Fruit fly (Drosophila melanogaster) whole organism, embryonic: ENCODE measurements around the gene CtsF.

Experiments used
- ATbp ChIP-seq: fragments of 200-800 bp; sonication (Bioruptor generic); optimal IDR thresholded peaks from 2 replicates; lab custom pipeline; 2017; ENCODE audit warnings: missing biosample characterization, mild to moderate bottlenecking, missing genetic modification characterization, missing genetic modification reagents
- Antp ChIP-seq: fragments of 200-800 bp; sonication (Bioruptor generic); optimal IDR thresholded peaks from 3 replicates; lab custom pipeline; 2016; ENCODE audit warnings: missing biosample characterization, missing genetic modification characterization
- Asciz ChIP-seq: fragments of 200-800 bp; sonication (Bioruptor generic); optimal IDR thresholded peaks from 2 replicates; lab custom pipeline; 2017; ENCODE audit warnings: missing biosample characterization, mild to moderate bottlenecking, missing genetic modification characterization, missing genetic modification reagents
- CG1024 ChIP-seq: fragments of 200-800 bp; sonication (Bioruptor generic); IDR thresholded peaks from 2 replicates; pipeline ENCODE4 v1.3.6; 2022; ENCODE audit warnings: missing biosample characterization, missing genetic modification characterization
- CG10979 ChIP-seq: fragments of 200-800 bp; sonication (Bioruptor generic); optimal IDR thresholded peaks from 2 replicates; lab custom pipeline; 2018; ENCODE audit warnings: missing biosample characterization, mild to moderate bottlenecking, missing genetic modification characterization, moderate library complexity
- CG12219 ChIP-seq: fragments of 200-800 bp; sonication (Bioruptor generic); optimal IDR thresholded peaks from 3 replicates; lab custom pipeline; 2018; ENCODE audit warnings: missing biosample characterization, mild to moderate bottlenecking, missing genetic modification characterization
- CG12769 ChIP-seq: fragments of 200-800 bp; sonication (Bioruptor generic); optimal IDR thresholded peaks from 2 replicates; lab custom pipeline; 2019; ENCODE audit warnings: missing biosample characterization, mild to moderate bottlenecking, missing genetic modification characterization, moderate library complexity
- CG15601 ChIP-seq: fragments of 200-800 bp; sonication (Bioruptor generic); optimal IDR thresholded peaks from 3 replicates; lab custom pipeline; 2019; ENCODE audit warnings: missing biosample characterization, mild to moderate bottlenecking, missing genetic modification characterization, moderate library complexity
- CG17328 ChIP-seq: fragments of 200-800 bp; sonication (Bioruptor generic); IDR thresholded peaks from 2 replicates; pipeline ENCODE4 v1.3.6; 2022; ENCODE audit warnings: missing biosample characterization, missing genetic modification characterization
- CG2712 ChIP-seq: fragments of 200-800 bp; optimal IDR thresholded peaks from 3 replicates; lab custom pipeline; 2019; ENCODE audit warnings: missing biosample characterization, mild to moderate bottlenecking, missing genetic modification characterization, moderate library complexity
- CG43689 ChIP-seq: fragments of 200-800 bp; sonication (Bioruptor generic); IDR thresholded peaks from 2 replicates; pipeline ENCODE4 v1.3.6; 2022; ENCODE audit warnings: missing biosample characterization, missing genetic modification characterization
- CG5245 ChIP-seq: fragments of 200-800 bp; sonication (Bioruptor generic); optimal IDR thresholded peaks from 3 replicates; lab custom pipeline; 2016; ENCODE audit warnings: missing biosample characterization, missing genetic modification characterization
- CG5953 ChIP-seq: fragments of 200-800 bp; sonication (Bioruptor generic); IDR thresholded peaks from 2 replicates; pipeline ENCODE4 v1.3.6; 2022; ENCODE audit warnings: missing biosample characterization, missing genetic modification characterization
- CG6654 ChIP-seq: fragments of 200-800 bp; sonication (Bioruptor generic); optimal IDR thresholded peaks from 2 replicates; lab custom pipeline; 2017; ENCODE audit warnings: missing biosample characterization, mild to moderate bottlenecking, missing genetic modification characterization
- CG6689 ChIP-seq: fragments of 200-800 bp; sonication (Bioruptor generic); IDR thresholded peaks from 2 replicates; pipeline ENCODE4 v1.3.6; 2022; ENCODE audit warnings: missing biosample characterization, missing genetic modification characterization
- CG8290 ChIP-seq, 3 experiments: fragments of 200-800 bp; sonication (Bioruptor generic); optimal IDR thresholded peaks; 2 replicates each; lab custom pipeline; 2016 to 2019; ENCODE audit warnings: missing biosample characterization in 3 of 3, missing genetic modification characterization in 3 of 3, mild to moderate bottlenecking in 2 of 3, moderate library complexity in 1 of 3
- CG8924 ChIP-seq: fragments of 200-800 bp; optimal IDR thresholded peaks from 3 replicates; lab custom pipeline; 2019; ENCODE audit warnings: missing biosample characterization, mild to moderate bottlenecking, missing genetic modification characterization, moderate library complexity
- CG9609 ChIP-seq: fragments of 200-800 bp; sonication (Bioruptor generic); optimal IDR thresholded peaks from 3 replicates; lab custom pipeline; 2016; ENCODE audit warnings: missing biosample characterization, missing genetic modification characterization
- CoRest ChIP-seq: fragments of 200-800 bp; sonication (Bioruptor generic); optimal IDR thresholded peaks from 3 replicates; lab custom pipeline; 2018; ENCODE audit warnings: missing biosample characterization, mild to moderate bottlenecking, missing genetic modification characterization, moderate library complexity
- Hsf ChIP-seq: fragments of 200-800 bp; sonication (Bioruptor generic); optimal IDR thresholded peaks from 3 replicates; lab custom pipeline; 2016; ENCODE audit warnings: missing biosample characterization, missing genetic modification characterization
- Mad ChIP-seq: fragments of 200-800 bp; sonication (Bioruptor generic); optimal IDR thresholded peaks from 2 replicates; lab custom pipeline; 2016; ENCODE audit warnings: missing biosample characterization, missing genetic modification characterization
- Ptx1 ChIP-seq: fragments of 200-800 bp; sonication (Bioruptor generic); IDR thresholded peaks from 2 replicates; pipeline ENCODE4 v1.3.6; 2022; ENCODE audit warnings: missing biosample characterization, missing genetic modification characterization
- Sox100B ChIP-seq: fragments of 200-800 bp; sonication (Bioruptor generic); optimal IDR thresholded peaks from 3 replicates; lab custom pipeline; 2018; ENCODE audit warnings: missing biosample characterization, mild to moderate bottlenecking, missing genetic modification characterization
- Tbp ChIP-seq: fragments of >200 bp; optimal IDR thresholded peaks from 2 replicates; lab custom pipeline; 2018; ENCODE audit warnings: missing biosample characterization, missing genetic modification characterization
- Xrp1 ChIP-seq: fragments of 200-800 bp; sonication (Bioruptor generic); IDR thresholded peaks from 2 replicates; pipeline ENCODE4 v1.3.6; 2022; ENCODE audit warnings: missing biosample characterization, missing genetic modification characterization
- YL-1 ChIP-seq: fragments of 200-800 bp; sonication (Bioruptor generic); optimal IDR thresholded peaks from 3 replicates; lab custom pipeline; 2017; ENCODE audit warnings: missing biosample characterization, mild to moderate bottlenecking, missing genetic modification characterization
- chif ChIP-seq, 2 experiments: fragments of 200-800 bp; sonication (Bioruptor generic); optimal IDR thresholded peaks; 3 replicates each; lab custom pipeline; 2016; ENCODE audit warnings: missing biosample characterization in 2 of 2, missing genetic modification characterization in 2 of 2
- ci ChIP-seq: fragments of 200-800 bp; sonication (Bioruptor generic); IDR thresholded peaks from 3 replicates; pipeline ENCODE4 v1.3.6; 2022; ENCODE audit warnings: missing biosample characterization, missing genetic modification characterization
- danr ChIP-seq: fragments of 200-800 bp; sonication (Bioruptor generic); IDR thresholded peaks from 2 replicates; pipeline ENCODE4 v1.3.6; 2022; ENCODE audit warnings: missing biosample characterization, missing genetic modification characterization
- dmrt11E ChIP-seq: fragments of 200-800 bp; sonication (Bioruptor generic); optimal IDR thresholded peaks from 3 replicates; lab custom pipeline; 2018; ENCODE audit warnings: missing biosample characterization, mild to moderate bottlenecking, missing genetic modification characterization, moderate library complexity
- esg ChIP-seq: fragments of 200-800 bp; sonication (Bioruptor generic); conservative IDR thresholded peaks from 2 replicates; pipeline ENCODE4 v1.3.6; 2022; ENCODE audit warnings: missing biosample characterization, missing genetic modification characterization
- exex ChIP-seq: fragments of 200-800 bp; sonication (Bioruptor generic); optimal IDR thresholded peaks from 4 replicates; lab custom pipeline; 2018; ENCODE audit warnings: missing biosample characterization, mild to moderate bottlenecking, missing genetic modification characterization, moderate library complexity
- fd64A ChIP-seq: fragments of 200-800 bp; sonication (Bioruptor generic); optimal IDR thresholded peaks from 3 replicates; lab custom pipeline; 2018; ENCODE audit warnings: missing biosample characterization, mild to moderate bottlenecking, missing genetic modification characterization
- fru ChIP-seq: fragments of >200 bp; optimal IDR thresholded peaks from 2 replicates; lab custom pipeline; 2017
- ftz-f1 ChIP-seq: fragments of 200-800 bp; sonication (Bioruptor generic); optimal IDR thresholded peaks from 2 replicates; lab custom pipeline; 2016; ENCODE audit warnings: missing biosample characterization, missing genetic modification characterization
- gce ChIP-seq: fragments of 200-800 bp; sonication (Bioruptor generic); IDR thresholded peaks from 3 replicates; pipeline ENCODE4 v1.3.6; 2022; ENCODE audit warnings: missing biosample characterization, missing genetic modification characterization
- hkb ChIP-seq, 2 experiments: fragments of 200-800 bp in 1 of 2; fragments of >200 bp in 1 of 2; sonication (Bioruptor generic) in 1 of 2; IDR thresholded peaks in 1 of 2; optimal IDR thresholded peaks in 1 of 2; 2 replicates each; pipeline versions ENCODE4 v1.3.6 to Lab custom; 2017 to 2022; ENCODE audit warnings: missing biosample characterization in 1 of 2, missing genetic modification characterization in 1 of 2
- jing ChIP-seq: fragments of 200-800 bp; sonication (Bioruptor generic); optimal IDR thresholded peaks from 2 replicates; lab custom pipeline; 2018; ENCODE audit warnings: missing biosample characterization, mild to moderate bottlenecking, missing genetic modification characterization
- ken ChIP-seq: fragments of 200-800 bp; sonication (Bioruptor generic); IDR thresholded peaks from 3 replicates; pipeline ENCODE4 v1.3.6; 2022; ENCODE audit warnings: missing biosample characterization, missing genetic modification characterization
- lmd ChIP-seq: fragments of 200-800 bp; sonication (Bioruptor generic); IDR thresholded peaks from 2 replicates; pipeline ENCODE4 v1.3.6; 2022; ENCODE audit warnings: missing biosample characterization, missing genetic modification characterization
- lola ChIP-seq, 3 experiments: fragments of >200 bp in 2 of 3; fragments of 200-800 bp in 1 of 3; sonication (Bioruptor generic) in 1 of 3; optimal IDR thresholded peaks; 2 replicates each; lab custom pipeline; 2017 to 2019; ENCODE audit warnings: missing biosample characterization in 3 of 3, missing genetic modification characterization in 3 of 3, mild to moderate bottlenecking in 1 of 3, moderate library complexity in 1 of 3
- nmo ChIP-seq: fragments of 200-800 bp; sonication (Bioruptor generic); optimal IDR thresholded peaks from 2 replicates; lab custom pipeline; 2018; ENCODE audit warnings: missing biosample characterization, mild to moderate bottlenecking, missing genetic modification characterization, moderate library complexity
- nom ChIP-seq: fragments of 200-800 bp; sonication (Bioruptor generic); optimal IDR thresholded peaks from 2 replicates; lab custom pipeline; 2017; ENCODE audit warnings: missing biosample characterization, missing genetic modification characterization, mild to moderate bottlenecking, moderate library complexity, missing genetic modification reagents
- otp ChIP-seq: fragments of 200-800 bp; sonication (Bioruptor generic); IDR thresholded peaks from 3 replicates; pipeline ENCODE4, ENCODE4 v1.3.6; 2022; ENCODE audit warnings: missing biosample characterization, missing genetic modification characterization
- sens-2 ChIP-seq: fragments of 200-800 bp; sonication (Bioruptor generic); IDR thresholded peaks from 2 replicates; pipeline ENCODE4 v1.3.6; 2022; ENCODE audit warnings: missing biosample characterization, missing genetic modification characterization
- sisA ChIP-seq: fragments of 200-800 bp; sonication (Bioruptor generic); IDR thresholded peaks from 2 replicates; pipeline ENCODE4 v1.3.6; 2022; ENCODE audit warnings: missing biosample characterization, missing genetic modification characterization
- stc ChIP-seq: fragments of 200-800 bp; sonication (Bioruptor generic); IDR thresholded peaks from 2 replicates; pipeline ENCODE4 v1.3.6; 2022; ENCODE audit warnings: missing biosample characterization, missing genetic modification characterization
- tap ChIP-seq: fragments of 200-800 bp; optimal IDR thresholded peaks from 3 replicates; lab custom pipeline; 2019; ENCODE audit warnings: missing biosample characterization, mild to moderate bottlenecking, missing genetic modification characterization, moderate library complexity
- zen ChIP-seq: fragments of 200-800 bp; sonication (Bioruptor generic); optimal IDR thresholded peaks from 3 replicates; lab custom pipeline; 2018; ENCODE audit warnings: missing biosample characterization, mild to moderate bottlenecking, missing genetic modification characterization, moderate library complexity

The CtsF gene

DNA sequence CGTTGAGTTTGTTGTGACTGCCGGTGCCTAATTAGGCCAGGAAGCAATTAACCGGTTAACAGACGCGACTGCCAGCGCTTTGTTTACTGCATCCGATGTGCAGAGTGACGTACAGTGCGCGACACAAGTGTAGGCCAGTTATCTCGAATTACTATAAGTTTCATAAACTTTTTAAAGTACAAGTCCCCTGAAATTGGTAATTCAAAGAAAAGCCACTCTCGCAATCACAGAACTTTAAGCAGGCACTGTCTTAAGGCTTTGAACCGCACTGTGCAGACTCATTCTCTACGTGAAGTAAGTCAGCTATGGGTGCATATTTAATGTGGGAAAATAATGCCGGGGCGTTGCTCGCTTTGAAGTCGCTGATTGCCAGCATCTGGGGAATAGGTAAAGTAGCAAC lies 42.1 kb downstream of the CtsF start (continued):
- TF ChIP-seq dmrt11E (tag; lab: Kevin White, UChicago) (peak; percentile 32), CG12769 (tag; lab: Kevin White, UChicago) (peak; percentile 10), CG17328 (GFP tag; lab: Robert Waterston, UW) (peak; percentile 62), stc (GFP tag; lab: Robert Waterston, UW) (0 out of 2 replicates have a peak, but pooled peaks have one; percentile 26), ci (peak; percentile 80), CG5245 (GFP tag; lab: Kevin White, UChicago) (peak; percentile 20), jing (GFP tag; lab: Kevin White, UChicago) (peak; percentile 19), CG9609 (peak; percentile 21), nmo (GFP tag; lab: Kevin White, UChicago) (peak; percentile 40), sisA (GFP tag; lab: Robert Waterston, UW) (peak; percentile 65), ATbp (peak; percentile 65), CG6654 (GFP tag; lab: Kevin White, UChicago) (peak; percentile 12), hkb (optimal IDR thresholded peaks at IDR 0.05; lab: Kevin White, UChicago) (no peak), hkb (GFP tag; IDR thresholded peaks at IDR 0.05; lab: Robert Waterston, UW) (peak; percentile 55), CG43689 (GFP tag; lab: Robert Waterston, UW) (no peak), zen (tag; lab: Kevin White, UChicago) (peak; percentile 14), CG12219 (peak; percentile 11), fd64A (GFP tag; lab: Kevin White, UChicago) (peak; percentile 28), ken (GFP tag; lab: Robert Waterston, UW) (0 out of 3 replicates have a peak, but pooled peaks have one; percentile 27), danr (GFP tag; lab: Robert Waterston, UW) (0 out of 2 replicates have a peak, but pooled peaks have one; percentile 34), CG1024 (GFP tag; lab: Robert Waterston, UW) (peak; percentile 56; the same call in 1 of the 2 replicates), CG10979 (peak; percentile 63), chif (GFP tag; optimal IDR thresholded peaks at IDR 0.05; lab: Kevin White, UChicago) (peak in 1 of 2 experiments; percentile 55), CG15601 (tag; lab: Kevin White, UChicago) (peak; percentile 7), tap (tag; lab: Kevin White, UChicago) (peak; percentile 40), Sox100B (peak; percentile 8), nom (GFP tag; lab: Kevin White, UChicago) (peak; percentile 59), CG8924 (tag; lab: Kevin White, UChicago) (peak; percentile 15), lola (GFP tag; optimal IDR thresholded peaks at IDR 0.05; lab: Kevin White, UChicago) (peak in 1 of 3 experiments; percentile 9), Mad (no peak), Hsf (GFP tag; lab: Kevin White, UChicago) (peak; percentile 12), CG6689 (GFP tag; lab: Robert Waterston, UW) (peak; percentile 41), Tbp (GFP tag; lab: Kevin White, UChicago) (no peak), Antp (peak; percentile 36), CoRest (tag; lab: Kevin White, UChicago) (peak; percentile 23), sens-2 (0 out of 2 replicates have a peak, but pooled peaks have one; percentile 16), otp (peak; percentile 49; the same call in 1 of the 3 replicates), Ptx1 (GFP tag; lab: Robert Waterston, UW) (peak; percentile 54; the same call in 1 of the 2 replicates), exex (tag; lab: Kevin White, UChicago) (no peak), fru (no peak), Asciz (GFP tag; lab: Kevin White, UChicago) (peak; percentile 59), esg (GFP tag; lab: Robert Waterston, UW) (peak; percentile 37; the same call in 1 of the 2 replicates), CG2712 (peak; percentile 55), ftz-f1 (GFP tag; lab: Kevin White, UChicago) (no peak), CG8290 (GFP tag; optimal IDR thresholded peaks at IDR 0.05; lab: Kevin White, UChicago) (no peak), CG8290 (tag; optimal IDR thresholded peaks at IDR 0.05; lab: Kevin White, UChicago) (peak in 1 of 2 experiments; percentile 22), YL-1 (GFP tag; lab: Kevin White, UChicago) (no peak), Xrp1 (GFP tag; lab: Robert Waterston, UW) (peak; percentile 52; the same call in 1 of the 2 replicates), CG5953 (GFP tag; lab: Robert Waterston, UW) (peak; percentile 44; the same call in 1 of the 2 replicates), lmd (peak; percentile 43; the same call in 1 of the 2 replicates), gce (peak; percentile 57; the same call in 1 of the 3 replicates)
